Worm (Caenorhabditis elegans): ENCODE measurements around the gene exl-1.
A peak's percentile ranks its signal among the peaks of the same experiment; 100 is the strongest.

Gene exl-1

ce11 chrII:14410768-14411167, 2.5 kb downstream of the exl-1 start, which contains the start of gene dsb-2:
dsb-2 (plus strand) TSS chrII:14411095.
- TF ChIP-seq ztf-4 (tag; optimal IDR thresholded peaks at IDR 0.05): no peak
- no peak for TF ChIP-seq nfya-1 (tag; optimal IDR thresholded peaks at IDR 0.05; ENCODE audit: insufficient read depth)
- no peak for TF ChIP-seq nhr-28 (tag; optimal IDR thresholded peaks at IDR 0.05)
- no peak for TF ChIP-seq fkh-10 (GFP tag; optimal IDR thresholded peaks at IDR 0.05)
- TF ChIP-seq lin-39 (tag; optimal IDR thresholded peaks at IDR 0.05): no peak
- TF ChIP-seq ZK546.5 (tag; optimal IDR thresholded peaks at IDR 0.05): no peak
- no peak for TF ChIP-seq mml-1 (tag; optimal IDR thresholded peaks at IDR 0.05)
- TF ChIP-seq snpc-4 (tag; optimal IDR thresholded peaks at IDR 0.05): no peak
- no peak for TF ChIP-seq mdl-1 (tag; optimal IDR thresholded peaks at IDR 0.05)
- no peak for TF ChIP-seq ama-1 (optimal IDR thresholded peaks at IDR 0.05)
- no peak for TF ChIP-seq nhr-12 (tag; optimal IDR thresholded peaks at IDR 0.05)
- TF ChIP-seq ceh-9 (tag; optimal IDR thresholded peaks at IDR 0.05): no peak
- TF ChIP-seq elt-3 (tag; optimal IDR thresholded peaks at IDR 0.05): no peak
- no peak for TF ChIP-seq fkh-2 (tag; optimal IDR thresholded peaks at IDR 0.05)
- TF ChIP-seq nhr-23 (tag; optimal IDR thresholded peaks at IDR 0.05): no peak

DNA sequence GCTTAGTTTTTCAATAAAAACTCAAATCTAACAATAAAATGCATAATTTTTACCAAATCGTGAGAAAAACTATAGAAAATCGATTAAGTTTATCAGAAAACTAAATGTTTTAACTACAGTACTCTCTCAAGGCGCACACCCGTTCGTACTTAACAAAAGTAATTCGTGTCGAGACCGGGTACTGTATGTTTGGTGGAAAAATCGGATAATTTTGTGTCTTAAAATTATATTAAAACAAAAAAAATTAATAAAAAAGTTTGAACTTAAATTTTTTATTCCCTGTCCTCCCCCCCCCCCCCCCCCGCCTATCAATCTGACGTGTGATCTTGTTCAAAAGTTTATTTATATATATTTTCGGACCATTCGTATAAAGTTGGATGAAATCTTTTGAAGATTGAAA, 5.0 kb downstream of the exl-1 start, which contains the start of gene F26H11.4:
Gene F26H11.4, plus strand, starts transcription at position 301 of the 400 bp plus-strand sequence.
- no peak for TF ChIP-seq nhr-11 (tag; optimal IDR thresholded peaks at IDR 0.05)
- TF ChIP-seq elt-2 (tag; optimal IDR thresholded peaks at IDR 0.05): no peak

DNA sequence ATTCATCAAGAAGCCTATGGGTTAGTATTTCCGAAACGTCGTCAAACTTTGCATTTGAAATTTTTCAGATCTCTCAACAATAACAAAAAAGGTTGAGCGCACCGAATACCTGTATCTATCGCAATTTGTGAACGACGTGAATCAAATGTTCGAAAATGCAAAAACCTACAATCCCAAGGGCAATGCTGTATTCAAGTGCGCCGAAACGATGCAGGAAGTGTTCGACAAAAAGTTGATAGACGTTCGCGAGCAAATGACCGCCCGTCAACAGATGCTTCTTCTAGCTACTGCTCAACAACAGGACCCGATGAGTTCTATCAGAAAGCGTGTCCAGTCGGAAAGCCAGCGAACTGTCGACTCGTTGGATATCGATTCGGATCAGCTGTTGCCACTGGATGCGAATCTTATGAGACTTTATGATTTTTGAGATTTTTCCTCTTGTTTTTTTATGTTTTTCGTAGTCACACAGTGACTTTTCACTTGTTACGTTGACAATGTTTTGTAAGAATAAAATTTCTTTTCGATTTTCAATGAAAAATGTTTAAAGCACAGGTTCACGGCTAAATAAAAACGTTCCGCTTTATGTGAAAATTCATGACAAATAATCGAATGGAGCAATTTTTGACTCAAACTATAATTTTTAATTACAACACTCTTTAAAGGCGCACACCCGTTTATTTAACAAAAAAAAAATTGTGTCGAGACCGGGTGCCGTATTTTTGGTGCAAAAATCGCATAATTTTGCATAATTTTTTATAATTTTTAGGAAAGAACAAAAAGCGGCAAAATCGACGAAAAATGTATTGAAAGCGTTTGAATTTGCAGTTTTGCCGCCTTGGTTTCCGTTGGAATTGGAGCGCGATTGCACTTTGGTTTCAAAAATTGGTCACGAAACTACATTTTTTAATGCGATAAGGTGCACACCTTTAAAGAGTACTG, 5.7 kb downstream of the exl-1 start:
- no peak for TF ChIP-seq jun-1 (tag; optimal IDR thresholded peaks at IDR 0.05)
- peak; percentile 85 for TF ChIP-seq tbx-2 (tag; optimal IDR thresholded peaks at IDR 0.05)
- TF ChIP-seq fos-1 (tag; optimal IDR thresholded peaks at IDR 0.05): peak; percentile 10
- TF ChIP-seq ztf-4 (tag; optimal IDR thresholded peaks at IDR 0.05): peak; percentile 89
- TF ChIP-seq aly-2 (tag; optimal IDR thresholded peaks at IDR 0.05): no peak
- peak; percentile 37 for TF ChIP-seq pha-4 (tag; optimal IDR thresholded peaks at IDR 0.05)
- no peak for TF ChIP-seq nhr-77 (tag; optimal IDR thresholded peaks at IDR 0.05)
- TF ChIP-seq snpc-4 (tag; optimal IDR thresholded peaks at IDR 0.05): peak; percentile 22
- no peak for TF ChIP-seq lsy-12 (tag; optimal IDR thresholded peaks at IDR 0.05)
- no peak for TF ChIP-seq daf-12 (tag; optimal IDR thresholded peaks at IDR 0.05)
- TF ChIP-seq nhr-23 (tag; optimal IDR thresholded peaks at IDR 0.05): peak; percentile 88
- TF ChIP-seq nfya-1 (tag; optimal IDR thresholded peaks at IDR 0.05; ENCODE audit: insufficient read depth): peak; percentile 62
- TF ChIP-seq ama-1 (optimal IDR thresholded peaks at IDR 0.05): peak; percentile 98
- TF ChIP-seq elt-3 (tag; optimal IDR thresholded peaks at IDR 0.05): peak in 1 of 3 experiments; percentile 62
- TF ChIP-seq nhr-43 (tag; optimal IDR thresholded peaks at IDR 0.05; ENCODE audit: poor library complexity, severe bottlenecking): peak; percentile 77
- TF ChIP-seq nhr-25 (tag; optimal IDR thresholded peaks at IDR 0.05): peak; percentile 89
- no peak for TF ChIP-seq lin-39 (tag; optimal IDR thresholded peaks at IDR 0.05)
- peak; percentile 60 for TF ChIP-seq ceh-16 (tag; optimal IDR thresholded peaks at IDR 0.05)
- no peak for TF ChIP-seq nhr-76 (tag; optimal IDR thresholded peaks at IDR 0.05)
- peak; percentile 34 for TF ChIP-seq nhr-28 (tag; optimal IDR thresholded peaks at IDR 0.05)
- TF ChIP-seq skn-1 (tag; optimal IDR thresholded peaks at IDR 0.05): no peak

DNA sequence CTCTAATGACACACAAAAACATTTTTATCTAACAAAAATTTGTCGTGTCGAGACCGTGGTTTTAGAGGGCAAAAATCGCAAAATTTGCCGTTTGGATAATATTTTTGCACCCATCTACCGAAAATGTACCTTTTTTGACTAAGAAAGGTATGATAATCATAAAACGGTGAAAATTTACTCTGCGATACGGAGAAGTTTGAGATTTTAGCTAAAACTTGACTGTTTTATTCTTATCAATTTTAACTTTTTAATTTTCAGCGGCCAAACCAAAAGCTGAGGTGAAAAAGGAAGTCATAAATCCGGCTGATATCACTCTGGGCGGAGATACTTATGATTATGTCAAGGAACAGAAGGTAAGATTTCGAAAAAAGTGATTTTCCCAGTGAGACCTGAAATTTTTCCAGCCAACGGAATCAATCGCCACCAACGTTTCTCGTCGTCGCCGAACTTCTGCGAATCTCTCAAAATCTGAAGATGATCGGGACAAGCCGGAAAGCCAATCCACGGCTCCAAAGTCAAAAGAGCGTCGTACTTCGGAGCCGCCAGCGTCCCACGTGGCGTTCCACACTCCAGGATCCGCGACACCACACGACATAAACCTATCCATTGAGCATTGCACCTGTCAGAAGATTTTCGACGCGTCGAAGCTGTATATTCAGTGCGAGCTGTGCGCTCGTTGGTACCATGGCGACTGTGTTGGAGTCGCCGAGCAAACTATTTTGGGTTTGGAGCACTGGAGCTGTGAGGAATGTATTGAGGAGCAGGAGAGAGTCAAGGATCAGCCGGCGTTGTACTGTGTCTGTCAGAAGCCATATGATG, 6.9 kb downstream of the exl-1 start:
- peak; percentile 47 for TF ChIP-seq nhr-25 (tag; optimal IDR thresholded peaks at IDR 0.05)
- no peak for TF ChIP-seq lin-15B (tag; optimal IDR thresholded peaks at IDR 0.05)
- peak in 1 of 3 experiments; percentile 15 for TF ChIP-seq elt-3 (tag; optimal IDR thresholded peaks at IDR 0.05)
- TF ChIP-seq ama-1 (optimal IDR thresholded peaks at IDR 0.05): peak; percentile 91
- no peak for TF ChIP-seq elt-2 (tag; optimal IDR thresholded peaks at IDR 0.05)
- no peak for TF ChIP-seq nhr-77 (tag; optimal IDR thresholded peaks at IDR 0.05)
- TF ChIP-seq pqm-1 (tag; optimal IDR thresholded peaks at IDR 0.05): no peak
- peak; percentile 0 for TF ChIP-seq egl-5 (tag; optimal IDR thresholded peaks at IDR 0.05)
- peak; percentile 42 for TF ChIP-seq nfya-1 (tag; optimal IDR thresholded peaks at IDR 0.05; ENCODE audit: insufficient read depth)
- no peak for TF ChIP-seq fkh-10 (GFP tag; optimal IDR thresholded peaks at IDR 0.05)
- TF ChIP-seq elt-1 (tag; optimal IDR thresholded peaks at IDR 0.05): no peak
- TF ChIP-seq nhr-237 (tag; optimal IDR thresholded peaks at IDR 0.05): no peak
- TF ChIP-seq tbx-2 (tag; optimal IDR thresholded peaks at IDR 0.05): peak; percentile 1
- peak; percentile 17 for TF ChIP-seq nhr-43 (tag; optimal IDR thresholded peaks at IDR 0.05; ENCODE audit: poor library complexity, severe bottlenecking)
